Worm (Caenorhabditis elegans) whole organism, late embryonic: ENCODE measurements around the gene F59A1.13.

Experiments used
- ama-1 ChIP-seq: fragments of 150-350 bp; optimal IDR thresholded peaks from 2 replicates; lab custom pipeline; 2014
- nfya-1 ChIP-seq: sonication (generic microtip); optimal IDR thresholded peaks from 2 replicates; lab custom pipeline; 2017; ENCODE audit warnings: missing genetic modification characterization, mild to moderate bottlenecking, missing compliant biosample characterization, antibody characterized with exemption, moderate library complexity

ce11 chrV:17696753-17697152 is 5.9 kb upstream of the F59A1.13 start, which contains the start of gene spp-29:
- no peak for TF ChIP-seq nfya-1 (tag; lab: Kevin White, UChicago)
- no peak for TF ChIP-seq ama-1 (lab: Kevin White, UChicago)
